Worm (Caenorhabditis elegans) whole organism, L3 larva: ENCODE results near the gene K09C8.8.
A peak's percentile ranks its signal among the peaks of the same experiment; 100 is the strongest.

Experiments used
- R02D3.7 ChIP-seq: fragments of 150-350 bp; optimal IDR thresholded peaks from 2 replicates; lab custom pipeline; 2014; ENCODE audit warnings: missing biosample characterization, missing genetic modification characterization
- ZK546.5 ChIP-seq: sonication (generic microtip); optimal IDR thresholded peaks from 2 replicates; lab custom pipeline; 2017; ENCODE audit warnings: missing biosample characterization, missing genetic modification characterization
- ceh-28 ChIP-seq: fragments of 150-350 bp; optimal IDR thresholded peaks from 2 replicates; lab custom pipeline; 2014; ENCODE audit warnings: missing biosample characterization, missing genetic modification reagents, missing genetic modification characterization
- ceh-82 ChIP-seq: fragments of 150-350 bp; optimal IDR thresholded peaks from 2 replicates; lab custom pipeline; 2014; ENCODE audit warnings: missing biosample characterization, missing genetic modification characterization
- ceh-9 ChIP-seq: sonication (generic microtip); optimal IDR thresholded peaks from 2 replicates; lab custom pipeline; 2018; ENCODE audit warnings: missing biosample characterization, missing genetic modification characterization
- daf-12 ChIP-seq: fragments of 150-350 bp; optimal IDR thresholded peaks from 2 replicates; lab custom pipeline; 2014; ENCODE audit warnings: missing biosample characterization, missing genetic modification reagents, missing genetic modification characterization
- egl-5 ChIP-seq: fragments of 150-350 bp; optimal IDR thresholded peaks from 2 replicates; lab custom pipeline; 2017; ENCODE audit warnings: missing biosample characterization, missing genetic modification reagents, missing genetic modification characterization, inconsistent platforms
- elt-2 ChIP-seq: sonication (generic microtip); optimal IDR thresholded peaks from 2 replicates; lab custom pipeline; 2016; ENCODE audit warnings: missing genetic modification reagents, mild to moderate bottlenecking, missing genetic modification characterization, missing compliant biosample characterization
- eor-1 ChIP-seq, 2 experiments: fragments of 150-350 bp; optimal IDR thresholded peaks; 2 replicates each; lab custom pipeline; 2014 to 2018; ENCODE audit warnings: missing biosample characterization in 2 of 2, missing genetic modification characterization in 2 of 2
- fkh-10 ChIP-seq: sonication (generic microtip); optimal IDR thresholded peaks from 2 replicates; lab custom pipeline; 2017; ENCODE audit warnings: missing biosample characterization, missing genetic modification reagents, missing genetic modification characterization
- fkh-2 ChIP-seq: fragments of 150-350 bp; optimal IDR thresholded peaks from 2 replicates; lab custom pipeline; 2014; ENCODE audit warnings: missing biosample characterization, missing genetic modification reagents, missing genetic modification characterization
- fos-1 ChIP-seq: fragments of 150-350 bp; optimal IDR thresholded peaks from 2 replicates; lab custom pipeline; 2014; ENCODE audit warnings: missing biosample characterization, missing genetic modification characterization
- hmg-11 ChIP-seq: sonication (generic microtip); optimal IDR thresholded peaks from 2 replicates; lab custom pipeline; 2016; ENCODE audit warnings: missing genetic modification characterization, missing compliant biosample characterization
- jun-1 ChIP-seq: fragments of 150-350 bp; optimal IDR thresholded peaks from 2 replicates; lab custom pipeline; 2014; ENCODE audit warnings: missing biosample characterization, missing genetic modification reagents, missing genetic modification characterization
- lin-15B ChIP-seq: fragments of 150-350 bp; optimal IDR thresholded peaks from 2 replicates; lab custom pipeline; 2014; ENCODE audit warnings: missing biosample characterization, missing genetic modification characterization
- lin-39 ChIP-seq: fragments of 150-350 bp; optimal IDR thresholded peaks from 2 replicates; lab custom pipeline; 2018; ENCODE audit warnings: missing biosample characterization, missing genetic modification reagents, missing genetic modification characterization
- mdl-1 ChIP-seq: fragments of 150-350 bp; optimal IDR thresholded peaks from 2 replicates; lab custom pipeline; 2014; ENCODE audit warnings: missing biosample characterization, missing genetic modification characterization
- mml-1 ChIP-seq: fragments of 150-350 bp; sonication (generic microtip); optimal IDR thresholded peaks from 3 replicates; lab custom pipeline; 2014; ENCODE audit warnings: missing biosample characterization, missing genetic modification characterization
- nfya-1 ChIP-seq: sonication (generic microtip); optimal IDR thresholded peaks from 2 replicates; lab custom pipeline; 2017; ENCODE audit warnings: missing genetic modification characterization, mild to moderate bottlenecking, missing compliant biosample characterization, antibody characterized with exemption, moderate library complexity; ENCODE audit not compliant: insufficient read depth
- nhr-11 ChIP-seq: fragments of 150-350 bp; optimal IDR thresholded peaks from 2 replicates; lab custom pipeline; 2014; ENCODE audit warnings: missing biosample characterization, missing genetic modification characterization
- nhr-12 ChIP-seq: fragments of 150-350 bp; optimal IDR thresholded peaks from 2 replicates; lab custom pipeline; 2014; ENCODE audit warnings: missing biosample characterization, missing genetic modification characterization
- nhr-23 ChIP-seq: fragments of 150-350 bp; optimal IDR thresholded peaks from 2 replicates; lab custom pipeline; 2014; ENCODE audit warnings: missing biosample characterization, missing genetic modification reagents, missing genetic modification characterization
- nhr-237 ChIP-seq: fragments of 150-350 bp; optimal IDR thresholded peaks from 2 replicates; lab custom pipeline; 2014; ENCODE audit warnings: missing biosample characterization, missing genetic modification characterization
- nhr-25 ChIP-seq: sonication (generic microtip); optimal IDR thresholded peaks from 2 replicates; lab custom pipeline; 2017; ENCODE audit warnings: missing biosample characterization, missing genetic modification characterization
- nhr-28 ChIP-seq: fragments of 150-350 bp; optimal IDR thresholded peaks from 2 replicates; lab custom pipeline; 2014; ENCODE audit warnings: missing biosample characterization, missing genetic modification characterization
- nhr-43 ChIP-seq: sonication (generic microtip); optimal IDR thresholded peaks from 2 replicates; lab custom pipeline; 2016; ENCODE audit warnings: mild to moderate bottlenecking, missing genetic modification characterization, missing compliant biosample characterization; ENCODE audit not compliant: poor library complexity, severe bottlenecking
- nhr-67 ChIP-seq: fragments of 150-350 bp; optimal IDR thresholded peaks from 2 replicates; lab custom pipeline; 2014; ENCODE audit warnings: missing biosample characterization, missing genetic modification characterization
- nhr-76 ChIP-seq: fragments of 150-350 bp; sonication (generic microtip); optimal IDR thresholded peaks from 5 replicates; lab custom pipeline; 2014; ENCODE audit warnings: missing biosample characterization, missing genetic modification characterization
- pha-4 ChIP-seq: fragments of 150-350 bp; optimal IDR thresholded peaks from 2 replicates; lab custom pipeline; 2014; ENCODE audit warnings: missing biosample characterization, missing genetic modification reagents, missing genetic modification characterization
- pqm-1 ChIP-seq: fragments of 150-350 bp; optimal IDR thresholded peaks from 2 replicates; lab custom pipeline; 2017; ENCODE audit warnings: missing biosample characterization, missing genetic modification characterization, inconsistent platforms
- skn-1 ChIP-seq: fragments of 150-350 bp; optimal IDR thresholded peaks from 2 replicates; lab custom pipeline; 2014; ENCODE audit warnings: missing biosample characterization, missing genetic modification characterization
- snpc-4 ChIP-seq: fragments of 150-350 bp; optimal IDR thresholded peaks from 2 replicates; lab custom pipeline; 2014; ENCODE audit warnings: missing biosample characterization, missing genetic modification characterization
- tbx-2 ChIP-seq: sonication (generic microtip); optimal IDR thresholded peaks from 2 replicates; lab custom pipeline; 2016; ENCODE audit warnings: mild to moderate bottlenecking, missing genetic modification characterization, missing compliant biosample characterization
- unc-39 ChIP-seq: sonication (generic microtip); optimal IDR thresholded peaks from 4 replicates; lab custom pipeline; 2017; ENCODE audit warnings: missing biosample characterization, missing genetic modification characterization
- unc-62 ChIP-seq: fragments of 150-350 bp; sonication (generic microtip); optimal IDR thresholded peaks from 4 replicates; lab custom pipeline; 2014; ENCODE audit warnings: missing biosample characterization, missing genetic modification reagents, missing genetic modification characterization
- zag-1 ChIP-seq: fragments of 150-350 bp; optimal IDR thresholded peaks from 2 replicates; lab custom pipeline; 2014; ENCODE audit warnings: missing biosample characterization, missing genetic modification characterization
- ztf-4 ChIP-seq: fragments of 150-350 bp; optimal IDR thresholded peaks from 2 replicates; lab custom pipeline; 2014; ENCODE audit warnings: missing biosample characterization, missing genetic modification characterization

K09C8.8 gene

DNA sequence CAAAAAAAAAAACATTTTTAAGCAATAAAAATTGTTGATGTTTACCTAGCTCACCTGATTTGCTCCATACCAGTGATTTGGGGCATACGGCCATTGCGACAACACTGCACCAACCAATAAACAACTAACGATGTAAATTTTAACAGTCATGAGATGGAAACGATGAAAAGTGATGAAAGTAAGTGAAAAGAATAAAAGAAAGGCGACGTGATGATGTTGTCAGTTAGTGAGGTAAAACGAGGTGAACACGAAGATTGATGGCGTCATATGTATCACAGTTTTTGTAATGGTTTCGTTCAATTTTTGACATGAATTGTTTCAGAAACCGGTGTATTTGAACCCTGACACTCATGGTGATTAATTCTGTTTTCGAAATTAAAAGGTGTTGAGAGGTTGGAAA lies 19.6 kb upstream of the K09C8.8 start, which contains the start of gene K09C8.7:
K09C8.7 (minus strand) TSS at position 226 of the 400 bp plus-strand sequence.
- TF ChIP-seq nhr-23 (no peak), nhr-28 (tag; lab: Kevin White, UChicago) (no peak), skn-1 (tag; lab: Kevin White, UChicago) (no peak)

DNA sequence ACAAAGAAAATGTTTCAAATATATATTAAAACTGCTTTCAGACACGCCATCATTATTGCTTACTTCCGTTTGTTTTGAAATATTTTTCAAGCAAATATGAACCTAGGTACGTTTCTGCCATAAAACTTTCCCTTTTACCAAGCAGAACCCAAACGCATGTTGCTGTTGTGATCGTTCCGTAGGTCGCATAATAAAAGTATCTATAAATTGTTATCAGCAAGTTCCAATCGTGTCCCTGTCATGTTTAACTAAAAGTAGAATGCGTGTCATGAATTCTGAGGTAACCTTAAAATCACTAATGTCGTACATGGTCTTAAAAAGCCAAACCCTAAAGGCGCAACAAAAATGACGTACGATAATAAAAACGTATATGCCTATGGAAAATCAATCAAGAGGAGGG lies 18.8 kb upstream of the K09C8.8 start:
- TF ChIP-seq zag-1 (tag; lab: Kevin White, UChicago) (no peak), elt-2 (tag; lab: Kevin White, UChicago) (peak; percentile 63), pqm-1 (tag; lab: Kevin White, UChicago) (peak; percentile 19), mdl-1 (no peak), mml-1 (tag; lab: Kevin White, UChicago) (no peak), fkh-2 (tag; lab: Kevin White, UChicago) (no peak)

DNA sequence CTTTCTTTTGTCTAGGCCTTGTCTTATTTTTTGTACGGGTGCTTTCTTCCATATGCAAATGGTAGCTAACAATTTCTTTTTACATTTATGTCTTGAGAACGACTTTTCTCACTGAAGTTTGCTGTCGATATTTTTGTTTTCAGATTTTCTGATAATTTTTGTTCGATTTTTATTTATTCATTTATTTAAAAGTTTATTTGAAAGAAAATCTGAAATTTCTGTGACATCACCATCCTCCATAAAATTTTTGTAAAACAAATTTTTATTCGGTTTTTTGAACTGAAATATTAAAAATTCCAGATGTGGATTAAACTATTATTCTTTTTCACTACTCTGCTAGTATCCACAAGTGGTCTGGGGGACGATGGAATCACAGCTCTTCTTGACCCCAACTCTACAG lies 16.9 kb upstream of the K09C8.8 start, which contains the start of gene pbo-4:
pbo-4 (plus strand) TSS at position 301 of the 400 bp plus-strand sequence.
- no peak for TF ChIP-seq lin-39 (tag; lab: Kevin White, UChicago)
- TF ChIP-seq jun-1 (tag; lab: Kevin White, UChicago), result no peak
- no peak for TF ChIP-seq lin-15B (tag; lab: Kevin White, UChicago)
- no peak for TF ChIP-seq ceh-9 (tag; lab: Kevin White, UChicago)
- no peak for TF ChIP-seq pqm-1 (tag; lab: Kevin White, UChicago)
- no peak for TF ChIP-seq nhr-28 (tag; lab: Kevin White, UChicago)
- TF ChIP-seq nhr-237, result no peak
- no peak for TF ChIP-seq ceh-28 (tag; lab: Kevin White, UChicago)
- no peak for TF ChIP-seq fkh-10 (GFP tag; lab: Kevin White, UChicago)
- TF ChIP-seq nhr-67 (tag; lab: Kevin White, UChicago), result no peak
- no peak for TF ChIP-seq nhr-43 (tag; lab: Kevin White, UChicago)
- no peak for TF ChIP-seq ztf-4 (tag; lab: Kevin White, UChicago)
- TF ChIP-seq daf-12 (tag; lab: Kevin White, UChicago), result no peak
- no peak for TF ChIP-seq unc-39 (tag; lab: Kevin White, UChicago)
- no peak for TF ChIP-seq nhr-25
- TF ChIP-seq elt-2 (tag; lab: Kevin White, UChicago), result no peak
- TF ChIP-seq fos-1, result no peak
- no peak for TF ChIP-seq unc-62 (GFP tag; lab: Kevin White, UChicago)

DNA sequence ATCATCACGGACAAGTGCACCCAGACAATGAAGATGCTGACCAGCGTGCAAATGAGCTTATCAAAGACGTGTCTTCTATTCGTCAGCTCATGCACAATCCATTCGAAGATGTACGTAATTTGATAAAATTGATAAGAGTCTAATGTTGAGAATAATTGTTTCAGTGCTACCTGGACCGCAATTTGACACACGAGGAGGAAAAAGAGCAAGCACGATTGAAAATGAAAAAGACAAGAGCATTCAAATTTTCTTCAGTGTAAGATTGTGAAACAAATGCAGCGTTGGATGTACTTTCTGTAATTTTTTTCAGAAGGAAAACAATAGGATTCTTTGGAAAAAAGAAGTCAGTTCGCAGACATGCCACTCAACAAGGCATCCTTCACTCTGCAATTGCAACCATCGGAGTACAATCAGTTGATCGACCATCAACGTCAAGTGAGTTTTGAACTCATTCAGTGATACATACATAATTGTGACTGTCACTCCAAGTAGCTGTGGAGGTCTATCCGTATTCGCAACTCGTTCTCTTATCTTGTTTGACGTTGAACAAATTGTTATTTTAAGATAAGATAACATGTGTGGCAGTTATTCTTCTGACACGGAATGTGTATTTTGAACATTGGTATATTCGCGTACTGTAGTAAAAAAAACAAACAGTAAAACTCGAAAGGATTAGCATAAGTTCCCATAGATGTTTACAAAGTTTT lies 13.6 kb upstream of the K09C8.8 start:
- no peak for TF ChIP-seq unc-62 (GFP tag; lab: Kevin White, UChicago)
- TF ChIP-seq daf-12 (tag; lab: Kevin White, UChicago), result no peak
- TF ChIP-seq elt-2 (tag; lab: Kevin White, UChicago), result peak; percentile 45
- TF ChIP-seq pqm-1 (tag; lab: Kevin White, UChicago), result peak; percentile 32

DNA sequence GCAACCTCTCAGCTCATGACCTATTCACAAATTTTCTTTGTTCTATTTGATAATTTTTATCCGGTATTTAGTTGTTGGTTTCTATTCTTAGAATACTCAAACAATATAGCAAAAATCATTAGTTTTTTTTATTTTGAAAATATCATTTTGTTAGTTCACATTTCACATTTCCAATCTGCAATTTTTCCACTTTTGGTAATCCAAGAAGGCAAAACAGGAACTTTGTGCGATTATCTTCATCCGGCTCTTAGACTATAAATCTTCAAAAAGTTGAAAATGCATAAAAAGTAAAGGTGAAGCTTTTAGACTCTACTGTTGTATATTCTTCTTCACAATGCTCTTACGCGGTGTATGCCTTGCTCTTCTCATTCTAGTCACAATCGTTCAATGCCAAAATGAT lies 12.3 kb upstream of the K09C8.8 start, which contains the start of gene nlp-19:
nlp-19 (plus strand) TSS at position 301 of the 400 bp plus-strand sequence.
- no peak for TF ChIP-seq nhr-76 (tag; lab: Kevin White, UChicago)
- TF ChIP-seq fkh-2 (tag; lab: Kevin White, UChicago), result no peak
- no peak for TF ChIP-seq pha-4 (tag; lab: Kevin White, UChicago)
- TF ChIP-seq hmg-11 (tag; lab: Kevin White, UChicago), result no peak
- no peak for TF ChIP-seq ceh-82 (tag; lab: Kevin White, UChicago)
- TF ChIP-seq ZK546.5 (tag; lab: Kevin White, UChicago), result no peak
- TF ChIP-seq nfya-1 (tag; lab: Kevin White, UChicago), result no peak
- TF ChIP-seq eor-1 (tag; optimal IDR thresholded peaks at IDR 0.05; lab: Kevin White, UChicago), result no peak
- no peak for TF ChIP-seq R02D3.7 (tag; lab: Kevin White, UChicago)
- TF ChIP-seq nhr-12 (tag; lab: Kevin White, UChicago), result no peak
- TF ChIP-seq tbx-2, result no peak
- TF ChIP-seq nhr-11, result no peak
- TF ChIP-seq snpc-4 (tag; lab: Kevin White, UChicago), result no peak
- no peak for TF ChIP-seq jun-1 (tag; lab: Kevin White, UChicago)
- TF ChIP-seq nhr-23, result no peak
- TF ChIP-seq egl-5, result no peak
- no peak for TF ChIP-seq nhr-28 (tag; lab: Kevin White, UChicago)
- TF ChIP-seq ceh-28 (tag; lab: Kevin White, UChicago), result no peak
